Worm (Caenorhabditis elegans): Measurements from ENCODE around the gene C49F5.5.

C49F5.5 gene

ce11 chrX:11971323-11971722, 14.7 kb upstream of the C49F5.5 start:
- no peak for TF ChIP-seq sma-3 (GFP tag; optimal IDR thresholded peaks at IDR 0.05)
- no peak for TF ChIP-seq sem-4 (tag; optimal IDR thresholded peaks at IDR 0.05)
- no peak for TF ChIP-seq nhr-6 (tag; optimal IDR thresholded peaks at IDR 0.05)
- no peak for TF ChIP-seq ztf-4 (tag; optimal IDR thresholded peaks at IDR 0.05)
- TF ChIP-seq ztf-1 (GFP tag; conservative IDR thresholded peaks at IDR 0.05): no peak
- no peak for TF ChIP-seq lin-11 (tag; optimal IDR thresholded peaks at IDR 0.05)
- TF ChIP-seq R02D3.7 (tag; optimal IDR thresholded peaks at IDR 0.05): no peak
- TF ChIP-seq elt-1 (tag; optimal IDR thresholded peaks at IDR 0.05): no peak
- TF ChIP-seq C34F6.9 (tag; optimal IDR thresholded peaks at IDR 0.05): no peak
- no peak for TF ChIP-seq unc-39 (tag; optimal IDR thresholded peaks at IDR 0.05)
- TF ChIP-seq nhr-21 (tag; optimal IDR thresholded peaks at IDR 0.05): no peak
- no peak for TF ChIP-seq ZK546.5 (tag; optimal IDR thresholded peaks at IDR 0.05)
- no peak for TF ChIP-seq dmd-4 (tag; optimal IDR thresholded peaks at IDR 0.05)
- no peak for TF ChIP-seq mdl-1 (tag; optimal IDR thresholded peaks at IDR 0.05)

DNA sequence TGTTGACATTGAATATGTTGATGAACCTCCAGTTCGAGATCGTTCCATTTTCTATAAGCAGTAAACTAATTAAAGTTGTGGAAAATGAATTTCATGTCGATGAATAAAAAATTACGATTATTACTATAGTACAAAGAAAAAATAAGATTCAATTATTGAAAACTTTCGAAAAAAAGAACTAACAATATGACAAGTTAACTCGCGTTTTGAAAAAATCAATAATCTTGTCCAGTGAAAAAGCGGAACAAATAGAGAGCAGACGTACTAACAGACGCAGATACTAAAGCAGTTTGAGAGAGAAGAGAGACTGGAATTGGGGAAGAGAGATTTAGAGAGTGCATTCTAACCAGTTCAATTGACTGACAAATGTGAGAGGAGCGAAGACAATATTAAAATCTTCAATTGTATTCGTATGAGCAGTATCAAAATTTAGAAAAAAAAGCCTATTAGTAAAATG, 11.3 kb upstream of the C49F5.5 start, which contains the start of gene set-6:
set-6 (minus strand) TSS at position 51 of the 457 bp plus-strand sequence.
- TF ChIP-seq lin-13 (GFP tag; optimal IDR thresholded peaks at IDR 0.05) (peak; percentile 12), aly-2 (tag; optimal IDR thresholded peaks at IDR 0.05) (no peak), lsy-2 (tag; optimal IDR thresholded peaks at IDR 0.05) (peak in 1 of 2 experiments; percentile 19), crh-2 (tag; optimal IDR thresholded peaks at IDR 0.05) (peak; percentile 10), blmp-1 (tag; optimal IDR thresholded peaks at IDR 0.05; ENCODE audit: insufficient read depth) (no peak), sma-9 (GFP tag; optimal IDR thresholded peaks at IDR 0.05) (peak; percentile 47), sma-9 (tag; optimal IDR thresholded peaks at IDR 0.05) (no peak), nhr-129 (tag; optimal IDR thresholded peaks at IDR 0.05) (peak; percentile 9), unc-55 (GFP tag; optimal IDR thresholded peaks at IDR 0.05) (peak; percentile 71), mbf-1 (tag; optimal IDR thresholded peaks at IDR 0.05) (no peak), C34F6.9 (tag; optimal IDR thresholded peaks at IDR 0.05) (peak; percentile 62), F13H6.1 (tag; optimal IDR thresholded peaks at IDR 0.05) (peak; percentile 18)

DNA sequence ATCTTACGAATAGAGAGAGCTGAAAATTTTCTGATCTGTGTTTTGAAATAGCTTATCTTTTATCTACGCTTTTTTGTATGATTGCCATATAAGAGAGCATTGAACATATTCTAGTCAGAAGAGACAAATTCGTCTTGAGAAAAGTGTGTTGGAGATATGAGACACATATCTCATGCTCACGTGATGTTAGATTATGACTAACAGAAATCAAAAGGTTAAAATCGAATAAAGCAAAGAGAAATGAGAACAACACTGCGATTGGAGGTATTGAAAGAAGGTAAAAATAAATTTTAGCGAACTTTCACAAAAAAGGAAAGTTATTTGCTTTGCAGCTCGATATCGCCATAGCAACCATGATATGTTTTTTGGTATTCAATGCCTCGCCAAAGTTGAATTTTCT, 3.9 kb upstream of the C49F5.5 start, which contains the start of gene nhr-167:
nhr-167 (minus strand) TSS at position 21 of the 400 bp plus-strand sequence.
- TF ChIP-seq lin-11 (tag; optimal IDR thresholded peaks at IDR 0.05) (no peak), nhr-129 (tag; optimal IDR thresholded peaks at IDR 0.05) (no peak), sma-3 (GFP tag; optimal IDR thresholded peaks at IDR 0.05) (no peak), R02D3.7 (tag; optimal IDR thresholded peaks at IDR 0.05) (no peak), egl-27 (tag; optimal IDR thresholded peaks at IDR 0.05) (no peak), Y55F3AM.14 (GFP tag; optimal IDR thresholded peaks at IDR 0.05) (no peak), C34F6.9 (tag; optimal IDR thresholded peaks at IDR 0.05) (peak; percentile 4)

- TF ChIP-seq ztf-1 (GFP tag; conservative IDR thresholded peaks at IDR 0.05) (no peak), elt-3 (tag; optimal IDR thresholded peaks at IDR 0.05) (no peak), skn-1 (tag; optimal IDR thresholded peaks at IDR 0.05) (no peak), aly-2 (tag; optimal IDR thresholded peaks at IDR 0.05) (no peak), peb-1 (tag; optimal IDR thresholded peaks at IDR 0.05) (no peak), lin-11 (tag; optimal IDR thresholded peaks at IDR 0.05) (no peak), nhr-12 (tag; optimal IDR thresholded peaks at IDR 0.05) (no peak), mab-5 (tag; optimal IDR thresholded peaks at IDR 0.05) (no peak), alr-1 (tag; optimal IDR thresholded peaks at IDR 0.05) (no peak), nhr-23 (tag; optimal IDR thresholded peaks at IDR 0.05) (no peak), egl-27 (tag; optimal IDR thresholded peaks at IDR 0.05) (no peak)
Observed at ce11 chrX:11983576-11984061, 2.4 kb upstream of the C49F5.5 start, which contains the start of gene C49F5.3. C49F5.3 (minus strand) TSS chrX:11983626.

DNA sequence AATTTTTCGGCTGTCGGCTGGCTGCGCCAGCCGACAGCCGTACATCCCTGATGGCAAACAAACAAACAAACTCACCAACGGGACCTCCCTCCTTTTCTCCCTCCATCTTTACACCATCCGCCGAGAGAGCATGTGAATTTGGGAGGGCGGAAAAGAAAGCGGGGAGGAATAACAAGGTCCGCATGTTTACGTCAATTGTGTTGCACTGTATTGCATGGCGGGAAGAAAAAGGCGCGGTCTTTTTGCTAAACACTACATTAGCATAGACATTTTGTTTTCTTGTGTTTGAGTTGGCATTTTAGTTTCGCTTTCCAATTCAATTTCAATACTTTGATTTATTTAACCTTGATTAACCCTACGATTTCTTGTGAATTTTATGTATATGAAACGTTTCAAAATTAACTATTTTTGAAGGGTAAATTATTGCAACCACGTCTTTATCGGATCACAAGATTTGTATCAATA, 1.9 kb downstream of the C49F5.5 start, which contains the start of gene C49F5.6:
C49F5.6 (plus strand) TSS at position 415 of the 465 bp plus-strand sequence.
- TF ChIP-seq mab-5 (tag; optimal IDR thresholded peaks at IDR 0.05) (no peak), lsy-2 (tag; optimal IDR thresholded peaks at IDR 0.05) (no peak), crh-2 (tag; optimal IDR thresholded peaks at IDR 0.05) (no peak)

Data from whole organism, L2 larva.